Worm (Caenorhabditis elegans) whole organism, L4 larva: ENCODE data around the gene F35A5.1.

Source experiments
- F10B5.3 ChIP-seq: sonication (generic microtip); optimal IDR thresholded peaks from 2 replicates; lab custom pipeline; 2016; ENCODE audit warnings: mild to moderate bottlenecking, missing genetic modification characterization, missing compliant biosample characterization
- F26F4.8 ChIP-seq: fragments of 200-800 bp; sonication (Bioruptor generic); conservative IDR thresholded peaks from 2 replicates; pipeline ENCODE4 v1.3.6; 2022; ENCODE audit warnings: missing genetic modification characterization, missing compliant biosample characterization
- F37D6.2 ChIP-seq: sonication (generic microtip); optimal IDR thresholded peaks from 2 replicates; lab custom pipeline; 2016; ENCODE audit warnings: mild to moderate bottlenecking, missing genetic modification characterization, missing compliant biosample characterization
- T20F7.1 ChIP-seq: fragments of 200-800 bp; sonication (Bioruptor generic); optimal IDR thresholded peaks from 2 replicates; lab custom pipeline; 2018; ENCODE audit warnings: mild to moderate bottlenecking, missing genetic modification characterization, missing compliant biosample characterization
- T26A8.4 ChIP-seq: fragments of 200-800 bp; sonication (Bioruptor generic); IDR thresholded peaks from 2 replicates; pipeline ENCODE4 v1.3.6; 2022; ENCODE audit warnings: missing genetic modification characterization, missing compliant biosample characterization
- Y75B8A.6 ChIP-seq: fragments of 200-800 bp; sonication (Bioruptor generic); IDR thresholded peaks from 2 replicates; pipeline ENCODE4 v1.3.6; 2022; ENCODE audit warnings: missing genetic modification reagents, missing genetic modification characterization, missing compliant biosample characterization
- aha-1 ChIP-seq: fragments of 150-350 bp; peaks from one replicate; lab custom pipeline; 2014; ENCODE audit warnings: missing biosample characterization, missing genetic modification characterization
- arid-1 ChIP-seq: fragments of 200-800 bp; sonication (Bioruptor generic); conservative IDR thresholded peaks from 2 replicates; pipeline ENCODE4 v1.3.6; 2022; ENCODE audit warnings: missing genetic modification reagents, missing genetic modification characterization, missing compliant biosample characterization
- ceh-28 ChIP-seq: fragments of 150-350 bp; optimal IDR thresholded peaks from 2 replicates; lab custom pipeline; 2014; ENCODE audit warnings: missing biosample characterization, missing genetic modification reagents, missing genetic modification characterization
- ceh-32 ChIP-seq: sonication (generic microtip); optimal IDR thresholded peaks from 2 replicates; lab custom pipeline; 2016; ENCODE audit warnings: mild to moderate bottlenecking, missing genetic modification characterization, missing compliant biosample characterization; ENCODE audit not compliant: poor library complexity
- ceh-82 ChIP-seq: sonication (generic microtip); optimal IDR thresholded peaks from 2 replicates; lab custom pipeline; 2017; ENCODE audit warnings: missing biosample characterization, missing genetic modification characterization
- ces-1 ChIP-seq: fragments of 150-350 bp; sonication (generic microtip); optimal IDR thresholded peaks from 4 replicates; lab custom pipeline; 2014; ENCODE audit warnings: missing biosample characterization, missing genetic modification reagents, missing genetic modification characterization
- ctbp-1 ChIP-seq: fragments of 200-800 bp; sonication (Bioruptor generic); IDR thresholded peaks from 2 replicates; pipeline ENCODE4 v1.3.6; 2022; ENCODE audit warnings: missing genetic modification reagents, missing genetic modification characterization, missing compliant biosample characterization
- daf-16 ChIP-seq, 3 experiments: sonication (generic microtip); optimal IDR thresholded peaks; 2 replicates each; lab custom pipeline; 2016 to 2017; ENCODE audit warnings: missing genetic modification characterization in 3 of 3, missing genetic modification reagents in 3 of 3, mild to moderate bottlenecking in 2 of 3, missing compliant biosample characterization in 2 of 3, missing biosample characterization in 1 of 3, moderate library complexity in 1 of 3
- daf-19 ChIP-seq: fragments of 200-800 bp; sonication (Bioruptor generic); conservative IDR thresholded peaks from 2 replicates; pipeline ENCODE4 v1.3.6; 2022; ENCODE audit warnings: missing genetic modification characterization, missing compliant biosample characterization
- daf-8 ChIP-seq: fragments of 200-800 bp; sonication (Bioruptor generic); IDR thresholded peaks from 2 replicates; pipeline ENCODE4 v1.3.6; 2022; ENCODE audit warnings: missing genetic modification characterization, missing compliant biosample characterization
- dmd-9 ChIP-seq: fragments of 200-800 bp; sonication (Bioruptor generic); IDR thresholded peaks from 2 replicates; pipeline ENCODE4 v1.3.6; 2022; ENCODE audit warnings: missing genetic modification reagents, missing genetic modification characterization, missing compliant biosample characterization
- dpl-1 ChIP-seq: fragments of 150-350 bp; optimal IDR thresholded peaks from 2 replicates; lab custom pipeline; 2014; ENCODE audit warnings: missing biosample characterization, missing genetic modification reagents, missing genetic modification characterization
- egl-43 ChIP-seq: fragments of 200-800 bp; sonication (Bioruptor generic); IDR thresholded peaks from 2 replicates; pipeline ENCODE4 v1.3.6; 2022; ENCODE audit warnings: missing genetic modification reagents, missing genetic modification characterization, missing compliant biosample characterization
- fkh-10 ChIP-seq: fragments of 150-350 bp; optimal IDR thresholded peaks from 2 replicates; lab custom pipeline; 2014; ENCODE audit warnings: missing biosample characterization, missing genetic modification reagents, missing genetic modification characterization
- fos-1 ChIP-seq: fragments of 150-350 bp; optimal IDR thresholded peaks from 2 replicates; lab custom pipeline; 2014; ENCODE audit warnings: missing biosample characterization, missing genetic modification characterization
- hlh-11 ChIP-seq: fragments of 200-800 bp; sonication (Bioruptor generic); optimal IDR thresholded peaks from 2 replicates; lab custom pipeline; 2018; ENCODE audit warnings: mild to moderate bottlenecking, missing genetic modification characterization, missing compliant biosample characterization
- hlh-30 ChIP-seq: sonication (generic microtip); optimal IDR thresholded peaks from 2 replicates; lab custom pipeline; 2017; ENCODE audit warnings: antibody characterized with exemption, mild to moderate bottlenecking, missing genetic modification characterization, missing compliant biosample characterization; ENCODE audit not compliant: insufficient read depth
- jun-1 ChIP-seq: fragments of 150-350 bp; optimal IDR thresholded peaks from 2 replicates; lab custom pipeline; 2014; ENCODE audit warnings: missing biosample characterization, missing genetic modification reagents, missing genetic modification characterization
- lin-1 ChIP-seq: fragments of 200-800 bp; sonication (Bioruptor generic); IDR thresholded peaks from 2 replicates; pipeline ENCODE4 v1.3.6; 2022; ENCODE audit warnings: missing genetic modification reagents, missing genetic modification characterization, missing compliant biosample characterization
- lin-15B ChIP-seq: fragments of 150-350 bp; sonication (generic microtip); optimal IDR thresholded peaks from 3 replicates; lab custom pipeline; 2014; ENCODE audit warnings: missing biosample characterization, missing genetic modification characterization
- lin-38 ChIP-seq: fragments of 200-800 bp; sonication (Bioruptor generic); IDR thresholded peaks from 2 replicates; pipeline ENCODE4 v1.3.6; 2022; ENCODE audit warnings: missing genetic modification reagents, missing genetic modification characterization, missing compliant biosample characterization
- lin-39 ChIP-seq: fragments of 150-350 bp; optimal IDR thresholded peaks from 2 replicates; lab custom pipeline; 2014; ENCODE audit warnings: missing biosample characterization, missing genetic modification reagents, missing genetic modification characterization
- lir-3 ChIP-seq: sonication (generic microtip); optimal IDR thresholded peaks from 2 replicates; lab custom pipeline; 2016; ENCODE audit warnings: mild to moderate bottlenecking, missing genetic modification characterization, missing compliant biosample characterization
- mep-1 ChIP-seq: fragments of 150-350 bp; sonication (generic microtip); optimal IDR thresholded peaks from 3 replicates; lab custom pipeline; 2014; ENCODE audit warnings: missing biosample characterization, missing genetic modification characterization
- nhr-10 ChIP-seq: fragments of 150-350 bp; optimal IDR thresholded peaks from 2 replicates; lab custom pipeline; 2014; ENCODE audit warnings: missing biosample characterization, missing genetic modification characterization
- nhr-102 ChIP-seq: sonication (generic microtip); optimal IDR thresholded peaks from 2 replicates; lab custom pipeline; 2016; ENCODE audit warnings: mild to moderate bottlenecking, missing genetic modification characterization, moderate library complexity, missing compliant biosample characterization
- nhr-111 ChIP-seq: fragments of 200-800 bp; sonication (Bioruptor generic); optimal IDR thresholded peaks from 2 replicates; lab custom pipeline; 2018; ENCODE audit warnings: mild to moderate bottlenecking, missing genetic modification characterization, missing compliant biosample characterization
- nhr-28 ChIP-seq: fragments of 150-350 bp; optimal IDR thresholded peaks from 2 replicates; lab custom pipeline; 2014; ENCODE audit warnings: missing biosample characterization, missing genetic modification characterization
- nhr-48 ChIP-seq: sonication (generic microtip); optimal IDR thresholded peaks from 2 replicates; lab custom pipeline; 2016; ENCODE audit warnings: mild to moderate bottlenecking, missing genetic modification characterization, missing compliant biosample characterization
- nhr-6 ChIP-seq: fragments of 150-350 bp; optimal IDR thresholded peaks from 2 replicates; lab custom pipeline; 2014; ENCODE audit warnings: missing biosample characterization, missing genetic modification characterization
- nhr-76 ChIP-seq: fragments of 150-350 bp; optimal IDR thresholded peaks from 2 replicates; lab custom pipeline; 2014; ENCODE audit warnings: missing biosample characterization, missing genetic modification characterization
- pqm-1 ChIP-seq: sonication (generic microtip); optimal IDR thresholded peaks from 2 replicates; lab custom pipeline; 2017; ENCODE audit warnings: missing biosample characterization, missing genetic modification characterization
- rbr-2 ChIP-seq: sonication (generic microtip); optimal IDR thresholded peaks from 2 replicates; lab custom pipeline; 2016; ENCODE audit warnings: missing genotype, missing genetic modification characterization, missing compliant biosample characterization
- sdz-12 ChIP-seq: fragments of 200-800 bp; sonication (Bioruptor generic); optimal IDR thresholded peaks from 2 replicates; lab custom pipeline; 2018; ENCODE audit warnings: mild to moderate bottlenecking, missing genetic modification characterization, missing compliant biosample characterization
- skn-1 ChIP-seq: fragments of 150-350 bp; optimal IDR thresholded peaks from 2 replicates; lab custom pipeline; 2014; ENCODE audit warnings: missing biosample characterization, missing genetic modification characterization
- spr-1 ChIP-seq: sonication (generic microtip); optimal IDR thresholded peaks from 2 replicates; lab custom pipeline; 2016; ENCODE audit warnings: mild to moderate bottlenecking, missing genetic modification characterization, missing compliant biosample characterization
- spr-3 ChIP-seq: fragments of 200-800 bp; sonication (Bioruptor generic); optimal IDR thresholded peaks from 2 replicates; lab custom pipeline; 2018; ENCODE audit warnings: mild to moderate bottlenecking, missing genetic modification characterization, missing compliant biosample characterization
- tra-1 ChIP-seq: fragments of 200-800 bp; sonication (Bioruptor generic); IDR thresholded peaks from 2 replicates; pipeline ENCODE4 v1.3.6; 2022; ENCODE audit warnings: missing genetic modification reagents, missing genetic modification characterization, missing compliant biosample characterization
- unc-130 ChIP-seq: sonication (generic microtip); optimal IDR thresholded peaks from 2 replicates; lab custom pipeline; 2016; ENCODE audit warnings: missing genetic modification reagents, missing genetic modification characterization, missing compliant biosample characterization
- unc-39 ChIP-seq: sonication (generic microtip); optimal IDR thresholded peaks from 2 replicates; lab custom pipeline; 2017; ENCODE audit warnings: missing biosample characterization, missing genetic modification characterization
- unc-62 ChIP-seq, 3 experiments: fragments of 150-350 bp in 1 of 3; sonication (generic microtip); optimal IDR thresholded peaks in 2 of 3; peaks in 1 of 3; 1 replicate in 1 of 3; 2 replicates in 2 of 3; lab custom pipeline; 2014 to 2017; ENCODE audit warnings: missing biosample characterization in 3 of 3, missing genetic modification characterization in 3 of 3, missing genetic modification reagents in 3 of 3, missing genotype in 1 of 3
- zag-1 ChIP-seq: fragments of 150-350 bp; optimal IDR thresholded peaks from 2 replicates; lab custom pipeline; 2014; ENCODE audit warnings: missing biosample characterization, missing genetic modification characterization
- zip-2 ChIP-seq: fragments of 150-350 bp; optimal IDR thresholded peaks from 2 replicates; lab custom pipeline; 2014; ENCODE audit warnings: missing biosample characterization, missing genetic modification characterization

The F35A5.1 gene

DNA sequence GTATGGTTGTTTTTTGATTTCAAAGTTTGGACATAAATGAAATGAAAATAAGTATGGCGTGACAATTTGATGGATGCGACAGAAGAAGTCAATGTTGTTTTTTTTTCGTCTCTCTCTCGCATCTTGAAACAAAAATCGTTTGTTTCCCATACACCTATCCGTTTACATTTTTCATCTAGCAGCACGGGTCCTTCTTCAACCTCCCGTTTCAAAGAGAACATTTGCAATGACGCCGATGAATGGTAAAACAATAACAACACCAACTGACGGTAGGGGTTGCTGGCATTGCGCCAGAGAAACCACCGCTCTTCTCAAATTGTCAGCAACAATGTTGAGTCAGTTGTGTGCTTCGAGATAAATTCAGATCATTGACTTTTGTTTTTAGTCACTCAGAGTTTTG, 31.9 kb downstream of the F35A5.1 start (continued):
- TF ChIP-seq T26A8.4 (GFP tag; lab: Robert Waterston, UW) (no peak), daf-19 (GFP tag; lab: Robert Waterston, UW) (no peak), lir-3 (no peak), F10B5.3 (tag; lab: Kevin White, UChicago) (no peak), ceh-28 (tag; lab: Kevin White, UChicago) (no peak), T20F7.1 (peak; percentile 8), Y75B8A.6 (no peak), nhr-28 (tag; lab: Kevin White, UChicago) (peak; percentile 29), skn-1 (tag; lab: Kevin White, UChicago) (no peak), jun-1 (tag; lab: Kevin White, UChicago) (no peak), nhr-6 (tag; lab: Kevin White, UChicago) (no peak), mep-1 (tag; lab: Kevin White, UChicago) (no peak), ctbp-1 (GFP tag; lab: Robert Waterston, UW) (0 out of 2 replicates have a peak, but pooled peaks have one; percentile 15), rbr-2 (tag; lab: Kevin White, UChicago) (no peak), daf-16 (GFP tag; optimal IDR thresholded peaks at IDR 0.05; lab: Kevin White, UChicago) (peak in 1 of 2 experiments; percentile 99), daf-16 (tag; optimal IDR thresholded peaks at IDR 0.05; lab: Kevin White, UChicago) (no peak), nhr-76 (tag; lab: Kevin White, UChicago) (no peak), unc-39 (tag; lab: Kevin White, UChicago) (no peak), hlh-11 (tag; lab: Kevin White, UChicago) (peak; percentile 73), unc-62 (GFP tag; optimal IDR thresholded peaks at IDR 0.05 in 1 of 2; lab: Kevin White, UChicago) (peak in 1 of 2 experiments; percentile 100), unc-62 (tag; optimal IDR thresholded peaks at IDR 0.05; lab: Kevin White, UChicago) (no peak), F26F4.8 (GFP tag; lab: Robert Waterston, UW) (no peak), sdz-12 (GFP tag; lab: Kevin White, UChicago) (no peak), unc-130 (GFP tag; lab: Kevin White, UChicago) (no peak), zag-1 (tag; lab: Kevin White, UChicago) (no peak), lin-38 (GFP tag; lab: Robert Waterston, UW) (no peak), lin-1 (GFP tag; lab: Robert Waterston, UW) (peak; percentile 34; the same call in 1 of the 2 replicates), F37D6.2 (tag; lab: Kevin White, UChicago) (no peak)

DNA sequence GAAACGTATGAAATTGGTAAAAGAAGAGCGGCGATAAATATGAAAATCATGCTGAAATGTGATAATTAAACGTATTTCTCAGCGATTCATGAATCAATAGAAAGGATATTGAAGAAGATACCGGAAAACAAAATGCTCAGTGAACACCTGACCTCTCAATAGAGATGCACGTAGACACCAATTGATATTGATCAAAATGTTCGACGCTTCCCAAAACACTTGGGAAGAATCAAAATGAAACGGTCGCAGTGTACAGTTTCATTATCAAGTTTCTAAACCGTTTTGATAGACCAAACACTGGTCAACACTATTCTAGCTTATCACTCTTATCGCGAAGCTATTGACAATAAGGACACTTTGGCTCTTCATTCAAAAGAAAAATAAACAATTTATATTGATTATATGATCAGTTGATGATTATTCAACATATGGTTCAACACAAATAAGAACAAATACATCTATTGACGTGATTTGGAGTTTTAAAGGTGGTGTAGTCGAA, 35.2 kb downstream of the F35A5.1 start, which contains the start of gene ttr-48:
ttr-48 (minus strand) TSS at position 51 of the 499 bp plus-strand sequence.
- no peak for TF ChIP-seq ceh-82 (tag; lab: Kevin White, UChicago)
- TF ChIP-seq ces-1, result no peak
- TF ChIP-seq pqm-1 (tag; lab: Kevin White, UChicago), result peak; percentile 87
- no peak for TF ChIP-seq tra-1 (GFP tag; lab: Robert Waterston, UW)
- no peak for TF ChIP-seq spr-1 (tag; lab: Kevin White, UChicago)
- no peak for TF ChIP-seq F10B5.3 (tag; lab: Kevin White, UChicago)
- no peak for TF ChIP-seq nhr-111 (GFP tag; lab: Kevin White, UChicago)
- peak; percentile 72 for TF ChIP-seq nhr-28 (tag; lab: Kevin White, UChicago)
- TF ChIP-seq nhr-10 (tag; lab: Kevin White, UChicago), result no peak
- TF ChIP-seq lin-15B (tag; lab: Kevin White, UChicago), result no peak
- TF ChIP-seq nhr-102 (tag; lab: Kevin White, UChicago), result no peak
- TF ChIP-seq aha-1 (tag; lab: Kevin White, UChicago), result no peak
- TF ChIP-seq fos-1 (tag; lab: Kevin White, UChicago), result no peak
- TF ChIP-seq zip-2 (tag; lab: Kevin White, UChicago), result no peak
- no peak for TF ChIP-seq T20F7.1
- TF ChIP-seq daf-8 (GFP tag; lab: Robert Waterston, UW), result no peak
- no peak for TF ChIP-seq ceh-32 (tag; lab: Kevin White, UChicago)
- no peak for TF ChIP-seq unc-39 (tag; lab: Kevin White, UChicago)
- no peak for TF ChIP-seq sdz-12 (GFP tag; lab: Kevin White, UChicago)
- peak; percentile 35 for TF ChIP-seq hlh-30 (tag; lab: Kevin White, UChicago)
- TF ChIP-seq zag-1 (tag; lab: Kevin White, UChicago), result no peak
- no peak for TF ChIP-seq lin-38 (GFP tag; lab: Robert Waterston, UW)
- TF ChIP-seq fkh-10, result no peak
- TF ChIP-seq jun-1 (tag; lab: Kevin White, UChicago), result no peak
- peak; percentile 22 for TF ChIP-seq mep-1 (tag; lab: Kevin White, UChicago)
- TF ChIP-seq nhr-48, result no peak
- no peak for TF ChIP-seq lin-39 (tag; lab: Kevin White, UChicago)
- TF ChIP-seq dmd-9 (GFP tag; lab: Robert Waterston, UW), result no peak
- no peak for TF ChIP-seq arid-1
- TF ChIP-seq dpl-1 (GFP tag; lab: Kevin White, UChicago), result no peak
- no peak for TF ChIP-seq spr-3 (GFP tag; lab: Kevin White, UChicago)
- TF ChIP-seq egl-43 (GFP tag; lab: Robert Waterston, UW), result no peak
- TF ChIP-seq nhr-76 (tag; lab: Kevin White, UChicago), result no peak
